Fruit fly (Drosophila melanogaster): ENCODE measurements around the gene CG43335.

The CG43335 gene

dm6 chr3R:15642804-15643203 is 7.5 kb downstream of the CG43335 start (continued):
- TF ChIP-seq Sox15 (GFP tag; optimal IDR thresholded peaks at IDR 0.05) (peak; percentile 26), CG9139 (GFP tag; optimal IDR thresholded peaks at IDR 0.05) (no peak), CG6276 (GFP tag; optimal IDR thresholded peaks at IDR 0.05) (peak; percentile 3), esn (GFP tag; optimal IDR thresholded peaks at IDR 0.05) (peak; percentile 82), acj6 (GFP tag; optimal IDR thresholded peaks at IDR 0.05) (peak; percentile 67), CG11902 (GFP tag; optimal IDR thresholded peaks at IDR 0.05) (peak; percentile 59), CG3032 (tag; optimal IDR thresholded peaks at IDR 0.05) (peak; percentile 87), Ets96B (tag; optimal IDR thresholded peaks at IDR 0.05) (peak; percentile 92)

DNA sequence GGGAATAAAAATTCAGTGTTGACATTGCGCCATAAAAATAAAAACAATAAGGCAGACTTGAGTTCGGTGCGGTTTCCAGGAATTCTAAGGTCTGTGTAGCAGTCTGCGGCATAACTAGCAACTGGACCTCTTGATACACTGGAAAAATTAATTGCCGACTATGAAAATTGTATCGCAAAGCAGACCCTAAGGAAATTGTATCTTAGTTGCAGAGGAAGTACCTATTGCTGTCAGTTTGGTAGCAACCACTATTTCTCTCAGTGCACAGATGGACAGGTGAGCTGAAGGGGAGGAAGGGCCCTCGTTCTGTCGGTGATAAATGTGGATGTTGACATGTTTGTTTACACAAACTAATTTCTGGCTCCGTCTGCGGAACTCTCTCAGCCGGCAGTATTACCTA is 9.5 kb downstream of the CG43335 start:
- TF ChIP-seq fd85E (GFP tag; optimal IDR thresholded peaks at IDR 0.05) = no peak
- peak; percentile 53 for TF ChIP-seq topi (GFP tag; optimal IDR thresholded peaks at IDR 0.05)
- TF ChIP-seq Hr38 (GFP tag; optimal IDR thresholded peaks at IDR 0.05) = no peak
- no peak for TF ChIP-seq CG9139 (GFP tag; optimal IDR thresholded peaks at IDR 0.05)
- TF ChIP-seq CG6808 (GFP tag; optimal IDR thresholded peaks at IDR 0.05) = no peak
- peak; percentile 33 for TF ChIP-seq Met (GFP tag; optimal IDR thresholded peaks at IDR 0.05)
- peak; percentile 9 for TF ChIP-seq achi (GFP tag; optimal IDR thresholded peaks at IDR 0.05)
- no peak for TF ChIP-seq Sox15 (GFP tag; optimal IDR thresholded peaks at IDR 0.05)
- no peak for TF ChIP-seq Gug (GFP tag; IDR thresholded peaks at IDR 0.05)
- TF ChIP-seq CG1621 (tag; optimal IDR thresholded peaks at IDR 0.05) = peak; percentile 69
- TF ChIP-seq dsx (GFP tag; optimal IDR thresholded peaks at IDR 0.05; ENCODE audit: poor library complexity, severe bottlenecking) = peak; percentile 88
- no peak for TF ChIP-seq Lpt (GFP tag; optimal IDR thresholded peaks at IDR 0.05)
- peak; percentile 28 for TF ChIP-seq CG10669 (GFP tag; optimal IDR thresholded peaks at IDR 0.05)
- no peak for TF ChIP-seq Smox (GFP tag; optimal IDR thresholded peaks at IDR 0.05)
- TF ChIP-seq OdsH (GFP tag; optimal IDR thresholded peaks at IDR 0.05) = peak; percentile 27
- TF ChIP-seq net (GFP tag; optimal IDR thresholded peaks at IDR 0.05) = no peak
- TF ChIP-seq CG7368 (GFP tag; optimal IDR thresholded peaks at IDR 0.05) = no peak
- TF ChIP-seq lz (GFP tag; optimal IDR thresholded peaks at IDR 0.05) = peak; percentile 41
- no peak for TF ChIP-seq CG8319 (GFP tag; optimal IDR thresholded peaks at IDR 0.05)
- TF ChIP-seq vri (GFP tag; optimal IDR thresholded peaks at IDR 0.05) = no peak
- TF ChIP-seq CG34406 (GFP tag; optimal IDR thresholded peaks at IDR 0.05) = no peak
- TF ChIP-seq CG11762 (GFP tag; optimal IDR thresholded peaks at IDR 0.05; ENCODE audit: insufficient read depth) = no peak
- TF ChIP-seq pdm3 (GFP tag; optimal IDR thresholded peaks at IDR 0.05) = peak; percentile 6
- no peak for TF ChIP-seq fkh (GFP tag; optimal IDR thresholded peaks at IDR 0.05)
- TF ChIP-seq Sox102F (GFP tag; optimal IDR thresholded peaks at IDR 0.05) = no peak
- TF ChIP-seq CG3032 (tag; optimal IDR thresholded peaks at IDR 0.05) = peak; percentile 71
- TF ChIP-seq CG8632 (GFP tag; optimal IDR thresholded peaks at IDR 0.05) = no peak
- TF ChIP-seq CG3919 (GFP tag; optimal IDR thresholded peaks at IDR 0.05) = peak; percentile 38
- peak; percentile 87 for TF ChIP-seq CG6163 (GFP tag; IDR thresholded peaks at IDR 0.05)
- TF ChIP-seq eg (GFP tag; IDR thresholded peaks at IDR 0.05) = no peak
- TF ChIP-seq svp (GFP tag) = peak; percentile 87
- TF ChIP-seq ss (GFP tag; optimal IDR thresholded peaks at IDR 0.05) = peak in 1 of 2 experiments; percentile 45
- TF ChIP-seq cyc (GFP tag; optimal IDR thresholded peaks at IDR 0.05) = peak; percentile 13
- TF ChIP-seq Blimp-1 (GFP tag; optimal IDR thresholded peaks at IDR 0.05) = no peak
- no peak for TF ChIP-seq Ets21C (GFP tag; optimal IDR thresholded peaks at IDR 0.05)
- TF ChIP-seq CG31627 (GFP tag; optimal IDR thresholded peaks at IDR 0.05) = peak; percentile 26
- TF ChIP-seq CG6854 (GFP tag; optimal IDR thresholded peaks at IDR 0.05) = no peak
- peak in 1 of 2 experiments; percentile 23 for TF ChIP-seq salr (GFP tag; optimal IDR thresholded peaks at IDR 0.05)
- TF ChIP-seq acj6 (GFP tag; optimal IDR thresholded peaks at IDR 0.05) = peak; percentile 19
- TF ChIP-seq CG6792 (GFP tag; optimal IDR thresholded peaks at IDR 0.05) = peak; percentile 64
- TF ChIP-seq CG11294 (GFP tag; IDR thresholded peaks at IDR 0.05) = no peak
- TF ChIP-seq Hr4 (GFP tag; optimal IDR thresholded peaks at IDR 0.05) = no peak
- peak; percentile 40 for TF ChIP-seq fd59A (GFP tag; optimal IDR thresholded peaks at IDR 0.05)
- no peak for TF ChIP-seq CG6276 (GFP tag; optimal IDR thresholded peaks at IDR 0.05)
- peak; percentile 96 for TF ChIP-seq Eip78C (GFP tag)
- no peak for TF ChIP-seq CG32006 (GFP tag; optimal IDR thresholded peaks at IDR 0.05)
- no peak for TF ChIP-seq CG16779 (tag; optimal IDR thresholded peaks at IDR 0.05)
- TF ChIP-seq CG11902 (GFP tag; optimal IDR thresholded peaks at IDR 0.05) = no peak

Data from whole organism, prepupa.